Fruit fly (Drosophila melanogaster) whole organism, embryonic: ENCODE measurements around the gene CG6933.
A peak's percentile ranks its signal among the peaks of the same experiment; 100 is the strongest.

ENCODE experiments used
- Aef1 ChIP-seq: fragments of 200-800 bp; sonication (Bioruptor generic); IDR thresholded peaks from 3 replicates; pipeline ENCODE4 v1.3.6; 2022; ENCODE audit warnings: missing biosample characterization, missing genetic modification characterization
- Awh ChIP-seq: fragments of 200-800 bp; sonication (Bioruptor generic); IDR thresholded peaks from 2 replicates; pipeline ENCODE4, ENCODE4 v1.3.6; 2022; ENCODE audit warnings: missing biosample characterization, missing genetic modification characterization
- BtbVII ChIP-seq: fragments of 200-800 bp; sonication (Bioruptor generic); optimal IDR thresholded peaks from 3 replicates; lab custom pipeline; 2017; ENCODE audit warnings: missing biosample characterization, mild to moderate bottlenecking, missing genetic modification characterization
- Bteb2 ChIP-seq: fragments of 200-800 bp; sonication (Bioruptor generic); optimal IDR thresholded peaks from 2 replicates; lab custom pipeline; 2016; ENCODE audit warnings: missing biosample characterization, missing genetic modification characterization
- CG10274 ChIP-seq: fragments of 200-800 bp; sonication (Bioruptor generic); optimal IDR thresholded peaks from 3 replicates; lab custom pipeline; 2017; ENCODE audit warnings: missing biosample characterization, mild to moderate bottlenecking, missing genetic modification characterization
- CG10321 ChIP-seq: fragments of 200-800 bp; sonication (Bioruptor generic); IDR thresholded peaks from 2 replicates; pipeline ENCODE4 v1.3.6; 2022; ENCODE audit warnings: missing biosample characterization, missing genetic modification characterization
- CG12236 ChIP-seq: fragments of 200-800 bp; sonication (Bioruptor generic); optimal IDR thresholded peaks from 2 replicates; lab custom pipeline; 2016; ENCODE audit warnings: missing biosample characterization, missing genetic modification characterization
- CG12391 ChIP-seq: fragments of 200-800 bp; sonication (Bioruptor generic); optimal IDR thresholded peaks from 3 replicates; lab custom pipeline; 2018; ENCODE audit warnings: missing biosample characterization, mild to moderate bottlenecking, missing genetic modification characterization, moderate library complexity
- CG14014 ChIP-seq: fragments of 200-800 bp; sonication (Bioruptor generic); IDR thresholded peaks from 2 replicates; pipeline ENCODE4 v1.3.6; 2022; ENCODE audit warnings: missing biosample characterization, missing genetic modification characterization
- CG17361 ChIP-seq: fragments of 200-800 bp; sonication (Bioruptor generic); IDR thresholded peaks from 3 replicates; pipeline ENCODE4 v1.3.6; 2022; ENCODE audit warnings: missing biosample characterization, missing genetic modification characterization
- CG1832 ChIP-seq: fragments of 200-800 bp; sonication (Bioruptor generic); optimal IDR thresholded peaks from 2 replicates; lab custom pipeline; 2017; ENCODE audit warnings: missing biosample characterization, mild to moderate bottlenecking, missing genetic modification characterization, inconsistent platforms
- CG31224 ChIP-seq: fragments of 200-800 bp; sonication (Bioruptor generic); IDR thresholded peaks from 2 replicates; pipeline ENCODE4 v1.3.6; 2022; ENCODE audit warnings: missing biosample characterization, missing genetic modification characterization
- CG31388 ChIP-seq: fragments of 200-800 bp; sonication (Bioruptor generic); optimal IDR thresholded peaks from 2 replicates; lab custom pipeline; 2016; ENCODE audit warnings: missing biosample characterization, missing genetic modification characterization
- CG3847 ChIP-seq: fragments of 200-800 bp; sonication (Bioruptor generic); IDR thresholded peaks from 2 replicates; pipeline ENCODE4 v1.3.6; 2022; ENCODE audit warnings: missing biosample characterization, missing genetic modification characterization
- CG7745 ChIP-seq: fragments of 200-800 bp; sonication (Bioruptor generic); optimal IDR thresholded peaks from 2 replicates; lab custom pipeline; 2018; ENCODE audit warnings: missing biosample characterization, mild to moderate bottlenecking, missing genetic modification characterization, moderate library complexity
- CG9817 ChIP-seq: fragments of 200-800 bp; sonication (Bioruptor generic); optimal IDR thresholded peaks from 2 replicates; lab custom pipeline; 2018; ENCODE audit warnings: missing biosample characterization, mild to moderate bottlenecking, missing genetic modification characterization, moderate library complexity
- CHES-1-like ChIP-seq: fragments of 200-800 bp; sonication (Bioruptor generic); optimal IDR thresholded peaks from 2 replicates; lab custom pipeline; 2016; ENCODE audit warnings: missing biosample characterization, missing genetic modification characterization
- Dip2 ChIP-seq: fragments of 200-800 bp; sonication (Bioruptor generic); IDR thresholded peaks from 2 replicates; pipeline ENCODE4 v1.3.6; 2022; ENCODE audit warnings: missing biosample characterization, missing genetic modification characterization
- Doc3 ChIP-seq: fragments of 200-800 bp; sonication (Bioruptor generic); IDR thresholded peaks from 3 replicates; pipeline ENCODE4 v1.3.6; 2022; ENCODE audit warnings: missing biosample characterization, missing genetic modification characterization; ENCODE audit not compliant: partially characterized antibody
- E2f2 ChIP-seq: fragments of 200-800 bp; sonication (Bioruptor generic); IDR thresholded peaks from 2 replicates; pipeline ENCODE4 v1.3.6; 2022; ENCODE audit warnings: missing biosample characterization, missing genetic modification characterization
- Fer1 ChIP-seq: fragments of 200-800 bp; sonication (Bioruptor generic); optimal IDR thresholded peaks from 2 replicates; lab custom pipeline; 2017; ENCODE audit warnings: missing biosample characterization, mild to moderate bottlenecking, missing genetic modification characterization
- Fer2 ChIP-seq: fragments of 200-800 bp; sonication (Bioruptor generic); optimal IDR thresholded peaks from 2 replicates; lab custom pipeline; 2018; ENCODE audit warnings: missing biosample characterization, mild to moderate bottlenecking, missing genetic modification characterization, moderate library complexity
- Gug ChIP-seq: fragments of 200-800 bp; sonication (Bioruptor generic); IDR thresholded peaks from 4 replicates; pipeline ENCODE4 v1.3.6; 2022; ENCODE audit warnings: missing biosample characterization, missing genetic modification characterization
- HmgZ ChIP-seq: fragments of 200-800 bp; sonication (Bioruptor generic); optimal IDR thresholded peaks from 2 replicates; lab custom pipeline; 2018; ENCODE audit warnings: missing biosample characterization, mild to moderate bottlenecking, missing genetic modification characterization
- Myb ChIP-seq: fragments of 200-800 bp; sonication (Bioruptor generic); optimal IDR thresholded peaks from 2 replicates; lab custom pipeline; 2016; ENCODE audit warnings: missing biosample characterization, missing genetic modification characterization
- Nf-YB ChIP-seq: fragments of 200-800 bp; sonication (Bioruptor generic); optimal IDR thresholded peaks from 3 replicates; lab custom pipeline; 2019; ENCODE audit warnings: missing biosample characterization, mild to moderate bottlenecking, missing genetic modification characterization, moderate library complexity
- Nf-YC ChIP-seq: fragments of 200-800 bp; optimal IDR thresholded peaks from 3 replicates; lab custom pipeline; 2019; ENCODE audit warnings: missing biosample characterization, mild to moderate bottlenecking, missing genetic modification characterization, moderate library complexity
- Optix ChIP-seq: fragments of 200-800 bp; sonication (Bioruptor generic); IDR thresholded peaks from 3 replicates; pipeline ENCODE4 v1.3.6; 2022; ENCODE audit warnings: missing biosample characterization, missing genetic modification characterization
- Side ChIP-seq: fragments of 200-800 bp; sonication (Bioruptor generic); optimal IDR thresholded peaks from 2 replicates; lab custom pipeline; 2016; ENCODE audit warnings: missing biosample characterization, missing genetic modification characterization
- Sry-β ChIP-seq: fragments of 200-800 bp; sonication (Bioruptor generic); optimal IDR thresholded peaks from 2 replicates; lab custom pipeline; 2018; ENCODE audit warnings: missing biosample characterization, mild to moderate bottlenecking, missing genetic modification characterization, moderate library complexity
- Tbp ChIP-seq: fragments of >200 bp; optimal IDR thresholded peaks from 2 replicates; lab custom pipeline; 2018; ENCODE audit warnings: missing biosample characterization, missing genetic modification characterization
- Xbp1 ChIP-seq: fragments of 200-800 bp; sonication (Bioruptor generic); optimal IDR thresholded peaks from 3 replicates; lab custom pipeline; 2016; ENCODE audit warnings: missing biosample characterization, mild to moderate bottlenecking, missing genetic modification characterization
- ase ChIP-seq: fragments of 200-800 bp; sonication (Bioruptor generic); IDR thresholded peaks from 3 replicates; pipeline ENCODE4 v1.3.6; 2022; ENCODE audit warnings: missing biosample characterization, missing genetic modification characterization
- bcd ChIP-seq: fragments of 200-800 bp; sonication (Bioruptor generic); optimal IDR thresholded peaks from 2 replicates; lab custom pipeline; 2017; ENCODE audit warnings: missing biosample characterization, mild to moderate bottlenecking, missing genetic modification characterization
- danr ChIP-seq: fragments of 200-800 bp; sonication (Bioruptor generic); IDR thresholded peaks from 2 replicates; pipeline ENCODE4 v1.3.6; 2022; ENCODE audit warnings: missing biosample characterization, missing genetic modification characterization
- fd3F ChIP-seq: fragments of 200-800 bp; sonication (Bioruptor generic); optimal IDR thresholded peaks from 2 replicates; lab custom pipeline; 2018; ENCODE audit warnings: missing biosample characterization, mild to moderate bottlenecking, missing genetic modification characterization, moderate library complexity
- gt ChIP-seq: fragments of 200-800 bp; sonication (Bioruptor generic); IDR thresholded peaks from 2 replicates; pipeline ENCODE4 v1.3.6; 2022; ENCODE audit warnings: missing biosample characterization, missing genetic modification characterization
- ham ChIP-seq: fragments of 200-800 bp; sonication (Bioruptor generic); IDR thresholded peaks from 2 replicates; pipeline ENCODE4 v1.3.6; 2022; ENCODE audit warnings: missing biosample characterization, missing genetic modification characterization
- jing ChIP-seq: fragments of 200-800 bp; sonication (Bioruptor generic); optimal IDR thresholded peaks from 2 replicates; lab custom pipeline; 2018; ENCODE audit warnings: missing biosample characterization, mild to moderate bottlenecking, missing genetic modification characterization
- ken ChIP-seq: fragments of 200-800 bp; sonication (Bioruptor generic); IDR thresholded peaks from 3 replicates; pipeline ENCODE4 v1.3.6; 2022; ENCODE audit warnings: missing biosample characterization, missing genetic modification characterization
- kni ChIP-seq: fragments of 200-800 bp; sonication (Bioruptor generic); optimal IDR thresholded peaks from 3 replicates; lab custom pipeline; 2017; ENCODE audit warnings: mild to moderate bottlenecking, missing biosample characterization, missing genetic modification reagents, missing genetic modification characterization
- lmd ChIP-seq: fragments of 200-800 bp; sonication (Bioruptor generic); IDR thresholded peaks from 2 replicates; pipeline ENCODE4 v1.3.6; 2022; ENCODE audit warnings: missing biosample characterization, missing genetic modification characterization
- maf-S ChIP-seq: fragments of 200-800 bp; sonication (Bioruptor generic); optimal IDR thresholded peaks from 2 replicates; lab custom pipeline; 2016; ENCODE audit warnings: missing biosample characterization, missing genetic modification characterization
- mld ChIP-seq: fragments of 200-800 bp; sonication (Bioruptor generic); IDR thresholded peaks from 3 replicates; pipeline ENCODE4 v1.3.6; 2022; ENCODE audit warnings: missing biosample characterization, missing genetic modification characterization; ENCODE audit not compliant: partially characterized antibody
- nmo ChIP-seq: fragments of 200-800 bp; sonication (Bioruptor generic); optimal IDR thresholded peaks from 2 replicates; lab custom pipeline; 2018; ENCODE audit warnings: missing biosample characterization, mild to moderate bottlenecking, missing genetic modification characterization, moderate library complexity
- odd ChIP-seq: fragments of 200-800 bp; sonication (Bioruptor generic); optimal IDR thresholded peaks from 2 replicates; lab custom pipeline; 2017; ENCODE audit warnings: missing biosample characterization, mild to moderate bottlenecking, missing genetic modification characterization
- scrt ChIP-seq: fragments of 200-800 bp; sonication (Bioruptor generic); optimal IDR thresholded peaks from 2 replicates; lab custom pipeline; 2018; ENCODE audit warnings: missing biosample characterization, mild to moderate bottlenecking, missing genetic modification characterization, moderate library complexity
- so ChIP-seq: fragments of 200-800 bp; sonication (Bioruptor generic); IDR thresholded peaks from 3 replicates; pipeline ENCODE4 v1.3.6; 2022; ENCODE audit warnings: missing biosample characterization, missing genetic modification characterization
- vvl ChIP-seq: fragments of 200-800 bp; sonication (Bioruptor generic); IDR thresholded peaks from 2 replicates; pipeline ENCODE4 v1.3.6; 2022; ENCODE audit warnings: missing biosample characterization, missing genetic modification characterization
- zen2 ChIP-seq: fragments of 200-800 bp; sonication (Bioruptor generic); IDR thresholded peaks from 3 replicates; pipeline ENCODE4 v1.3.6; 2022; ENCODE audit warnings: missing biosample characterization, missing genetic modification characterization; ENCODE audit not compliant: partially characterized antibody

CG6933 gene

DNA sequence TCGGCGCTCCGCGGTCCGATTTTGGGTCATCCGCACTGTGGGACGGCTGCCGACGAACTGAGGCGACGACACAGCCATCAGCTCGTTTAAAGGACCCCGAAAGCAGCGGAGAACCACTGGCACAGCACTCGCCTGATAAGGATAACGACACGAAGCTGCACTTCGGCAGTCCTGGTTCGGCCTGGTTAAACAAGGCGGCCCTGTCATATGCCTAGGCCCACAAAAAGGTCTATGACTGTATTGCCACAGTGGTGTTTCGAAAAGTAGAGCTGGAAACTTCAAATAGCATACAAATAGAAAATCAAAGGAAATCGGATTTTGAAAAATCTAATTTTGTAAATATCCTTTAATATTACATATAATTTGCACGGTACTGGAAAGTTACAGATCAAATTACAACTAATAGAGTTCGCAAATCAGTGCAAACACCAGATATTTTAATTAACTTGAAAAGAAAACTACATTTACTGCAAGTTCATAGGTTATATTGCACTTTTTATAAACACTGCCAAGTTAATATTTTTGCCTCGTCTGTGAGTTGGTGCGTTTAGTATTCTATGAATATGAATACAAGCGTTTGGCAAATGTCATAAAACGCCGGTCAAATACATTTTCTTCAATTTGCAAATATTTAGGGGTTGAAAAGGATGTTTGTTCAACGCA, 34.9 kb downstream of the CG6933 start (continued):
- TF ChIP-seq CG1832 (no peak), nmo (GFP tag; lab: Kevin White, UChicago) (peak; percentile 71), HmgZ (tag; lab: Kevin White, UChicago) (peak; percentile 33), CG12236 (GFP tag; lab: Kevin White, UChicago) (no peak), CG17361 (GFP tag; lab: Robert Waterston, UW) (no peak), Doc3 (no peak), Optix (GFP tag; lab: Robert Waterston, UW) (peak; percentile 20; the same call in 1 of the 3 replicates), Dip2 (GFP tag; lab: Robert Waterston, UW) (no peak), CG31388 (no peak), CG3847 (GFP tag; lab: Robert Waterston, UW) (peak; percentile 26; the same call in 1 of the 2 replicates), danr (no peak), CG14014 (peak; percentile 58), Nf-YB (GFP tag; lab: Kevin White, UChicago) (peak; percentile 0), CG10321 (GFP tag; lab: Robert Waterston, UW) (no peak), Bteb2 (peak; percentile 62), ase (GFP tag; lab: Robert Waterston, UW) (no peak), odd (GFP tag; lab: Kevin White, UChicago) (peak; percentile 29), CG7745 (tag; lab: Kevin White, UChicago) (no peak), gt (no peak), Side (GFP tag; lab: Kevin White, UChicago) (no peak), Gug (GFP tag; lab: Robert Waterston, UW) (no peak), jing (no peak), fd3F (GFP tag; lab: Kevin White, UChicago) (peak; percentile 37), kni (GFP tag; lab: Kevin White, UChicago) (no peak), bcd (GFP tag; lab: Kevin White, UChicago) (peak; percentile 64), Fer2 (peak; percentile 4), so (GFP tag; lab: Robert Waterston, UW) (no peak; the same call in 2 of the 3 replicates), Myb (GFP tag; lab: Kevin White, UChicago) (peak; percentile 34), CG12391 (tag; lab: Kevin White, UChicago) (peak; percentile 60), Aef1 (GFP tag; lab: Robert Waterston, UW) (peak; percentile 56), vvl (GFP tag; lab: Robert Waterston, UW) (no peak), CG10274 (no peak), Sry-β (GFP tag; lab: Kevin White, UChicago) (no peak), ham (GFP tag; lab: Robert Waterston, UW) (0 out of 2 replicates have a peak, but pooled peaks have one; percentile 28), ken (GFP tag; lab: Robert Waterston, UW) (peak; percentile 56; the same call in 2 of the 3 replicates), CG31224 (GFP tag; lab: Robert Waterston, UW) (no peak), CG9817 (tag; lab: Kevin White, UChicago) (peak; percentile 36), maf-S (GFP tag; lab: Kevin White, UChicago) (peak; percentile 8), CHES-1-like (peak; percentile 47), Awh (GFP tag; lab: Robert Waterston, UW) (no peak), scrt (GFP tag; lab: Kevin White, UChicago) (peak; percentile 24), Fer1 (GFP tag; lab: Kevin White, UChicago) (peak; percentile 69), BtbVII (GFP tag; lab: Kevin White, UChicago) (peak; percentile 40), Nf-YC (tag; lab: Kevin White, UChicago) (no peak), zen2 (GFP tag; lab: Robert Waterston, UW) (no peak), lmd (GFP tag; lab: Robert Waterston, UW) (peak; percentile 35; the same call in 1 of the 2 replicates), mld (no peak), Xbp1 (GFP tag; lab: Kevin White, UChicago) (peak; percentile 64), Tbp (GFP tag; lab: Kevin White, UChicago) (no peak), E2f2 (GFP tag; lab: Robert Waterston, UW) (peak; percentile 44)
